Fruit fly (Drosophila melanogaster) whole organism, embryonic: ENCODE measurements around the gene CG4661.

Experiments
- Asciz ChIP-seq: fragments of 200-800 bp; sonication (Bioruptor generic); optimal IDR thresholded peaks from 2 replicates; lab custom pipeline; 2017; ENCODE audit warnings: missing biosample characterization, mild to moderate bottlenecking, missing genetic modification characterization, missing genetic modification reagents
- CG11696 ChIP-seq: fragments of 200-800 bp; sonication (Bioruptor generic); IDR thresholded peaks from 2 replicates; pipeline ENCODE4 v1.3.6; 2022; ENCODE audit warnings: missing biosample characterization, missing genetic modification characterization
- CG12299 ChIP-seq: fragments of 200-800 bp; sonication (Bioruptor generic); optimal IDR thresholded peaks from 2 replicates; lab custom pipeline; 2018; ENCODE audit warnings: missing biosample characterization, mild to moderate bottlenecking, missing genetic modification characterization
- CG13894 ChIP-seq: fragments of 200-800 bp; sonication (Bioruptor generic); optimal IDR thresholded peaks from 3 replicates; lab custom pipeline; 2018; ENCODE audit warnings: missing biosample characterization, mild to moderate bottlenecking, missing genetic modification characterization, moderate library complexity
- CG2889 ChIP-seq: fragments of 200-800 bp; sonication (Bioruptor generic); IDR thresholded peaks from 3 replicates; pipeline ENCODE4 v1.3.6; 2022; ENCODE audit warnings: missing biosample characterization, missing genetic modification characterization
- CG6765 ChIP-seq: fragments of 200-800 bp; sonication (Bioruptor generic); optimal IDR thresholded peaks from 3 replicates; lab custom pipeline; 2017; ENCODE audit warnings: missing biosample characterization, mild to moderate bottlenecking, missing genetic modification characterization
- CG8765 ChIP-seq: fragments of 200-800 bp; sonication (Bioruptor generic); IDR thresholded peaks from 2 replicates; pipeline ENCODE4 v1.3.6; 2022; ENCODE audit warnings: missing biosample characterization, missing genetic modification characterization
- Deaf1 ChIP-seq: fragments of 200-800 bp; optimal IDR thresholded peaks from 3 replicates; lab custom pipeline; 2019; ENCODE audit warnings: missing biosample characterization, mild to moderate bottlenecking, missing genetic modification characterization, moderate library complexity
- Dfd ChIP-seq, 2 experiments: fragments of >200 bp; optimal IDR thresholded peaks; 2 replicates each; lab custom pipeline; 2017; ENCODE audit warnings: missing biosample characterization in 2 of 2, missing genetic modification characterization in 2 of 2
- Ets65A ChIP-seq: fragments of 200-800 bp; sonication (Bioruptor generic); peaks from one replicate; lab custom pipeline; 2016; ENCODE audit warnings: missing biosample characterization, missing genetic modification characterization
- HmgD ChIP-seq: fragments of 200-800 bp; sonication (Bioruptor generic); optimal IDR thresholded peaks from 3 replicates; lab custom pipeline; 2016; ENCODE audit warnings: missing biosample characterization, missing genetic modification characterization
- Hmr ChIP-seq: fragments of 200-800 bp; sonication (Bioruptor generic); optimal IDR thresholded peaks from 3 replicates; lab custom pipeline; 2017; ENCODE audit warnings: mild to moderate bottlenecking, missing biosample characterization, missing genetic modification reagents, missing genetic modification characterization
- Hr39 ChIP-seq: fragments of >200 bp; optimal IDR thresholded peaks from 2 replicates; lab custom pipeline; 2017
- Hr78 ChIP-seq, 2 experiments: fragments of 200-800 bp in 1 of 2; fragments of >200 bp in 1 of 2; sonication (Bioruptor generic) in 1 of 2; optimal IDR thresholded peaks; 2 replicates each; lab custom pipeline; 2017 to 2019; ENCODE audit warnings: missing biosample characterization in 2 of 2, missing genetic modification characterization in 2 of 2, mild to moderate bottlenecking in 1 of 2, moderate library complexity in 1 of 2
- Mad ChIP-seq: fragments of 200-800 bp; sonication (Bioruptor generic); optimal IDR thresholded peaks from 2 replicates; lab custom pipeline; 2016; ENCODE audit warnings: missing biosample characterization, missing genetic modification characterization
- Nf-YC ChIP-seq: fragments of 200-800 bp; optimal IDR thresholded peaks from 3 replicates; lab custom pipeline; 2019; ENCODE audit warnings: missing biosample characterization, mild to moderate bottlenecking, missing genetic modification characterization, moderate library complexity
- TFAM ChIP-seq: fragments of 200-800 bp; sonication (Bioruptor generic); optimal IDR thresholded peaks from 2 replicates; lab custom pipeline; 2017; ENCODE audit warnings: missing biosample characterization, missing genetic modification characterization, inconsistent platforms
- abd-A ChIP-seq: fragments of 200-800 bp; sonication (Bioruptor generic); optimal IDR thresholded peaks from 3 replicates; lab custom pipeline; 2019; ENCODE audit warnings: missing biosample characterization, mild to moderate bottlenecking, missing genetic modification characterization, moderate library complexity
- az2 ChIP-seq: fragments of 200-800 bp; sonication (Bioruptor generic); optimal IDR thresholded peaks from 3 replicates; lab custom pipeline; 2016; ENCODE audit warnings: missing biosample characterization, missing genetic modification characterization
- caup ChIP-seq: fragments of 200-800 bp; sonication (Bioruptor generic); optimal IDR thresholded peaks from 3 replicates; lab custom pipeline; 2017; ENCODE audit warnings: missing biosample characterization, mild to moderate bottlenecking, missing genetic modification characterization, moderate library complexity; ENCODE audit not compliant: severe bottlenecking
- danr ChIP-seq: fragments of 200-800 bp; sonication (Bioruptor generic); IDR thresholded peaks from 2 replicates; pipeline ENCODE4 v1.3.6; 2022; ENCODE audit warnings: missing biosample characterization, missing genetic modification characterization
- dati ChIP-seq: fragments of 200-800 bp; sonication (Bioruptor generic); IDR thresholded peaks from 2 replicates; pipeline ENCODE4 v1.3.6; 2022; ENCODE audit warnings: missing biosample characterization, missing genetic modification characterization
- ems ChIP-seq: fragments of 200-800 bp; sonication (Bioruptor generic); optimal IDR thresholded peaks from 3 replicates; lab custom pipeline; 2016; ENCODE audit warnings: missing biosample characterization, missing genetic modification characterization
- gsb-n ChIP-seq: fragments of 200-800 bp; sonication (Bioruptor generic); optimal IDR thresholded peaks from 3 replicates; lab custom pipeline; 2018; ENCODE audit warnings: missing biosample characterization, mild to moderate bottlenecking, missing genetic modification characterization
- nau ChIP-seq: fragments of 200-800 bp; sonication (Bioruptor generic); optimal IDR thresholded peaks from 3 replicates; lab custom pipeline; 2017; ENCODE audit warnings: missing biosample characterization, mild to moderate bottlenecking, missing genetic modification characterization, missing genetic modification reagents
- nerfin-2 ChIP-seq: fragments of 200-800 bp; sonication (Bioruptor generic); IDR thresholded peaks from 2 replicates; pipeline ENCODE4 v1.3.6; 2022; ENCODE audit warnings: missing biosample characterization, missing genetic modification characterization; ENCODE audit not compliant: partially characterized antibody
- seq ChIP-seq: fragments of 200-800 bp; sonication (Bioruptor generic); IDR thresholded peaks from 2 replicates; pipeline ENCODE4 v1.3.6; 2022; ENCODE audit warnings: missing biosample characterization, missing genetic modification characterization
- sisA ChIP-seq: fragments of 200-800 bp; sonication (Bioruptor generic); IDR thresholded peaks from 2 replicates; pipeline ENCODE4 v1.3.6; 2022; ENCODE audit warnings: missing biosample characterization, missing genetic modification characterization
- stwl ChIP-seq: fragments of 200-800 bp; sonication (Bioruptor generic); optimal IDR thresholded peaks from 3 replicates; lab custom pipeline; 2018; ENCODE audit warnings: missing biosample characterization, mild to moderate bottlenecking, missing genetic modification characterization, moderate library complexity
- wor ChIP-seq: fragments of 200-800 bp; sonication (Bioruptor generic); IDR thresholded peaks from 2 replicates; pipeline ENCODE4 v1.3.6; 2022; ENCODE audit warnings: missing biosample characterization, missing genetic modification characterization
- zfh2 ChIP-seq: fragments of 200-800 bp; sonication (Bioruptor generic); optimal IDR thresholded peaks from 2 replicates; lab custom pipeline; 2016; ENCODE audit warnings: missing biosample characterization, missing genetic modification characterization

CG4661 gene

DNA sequence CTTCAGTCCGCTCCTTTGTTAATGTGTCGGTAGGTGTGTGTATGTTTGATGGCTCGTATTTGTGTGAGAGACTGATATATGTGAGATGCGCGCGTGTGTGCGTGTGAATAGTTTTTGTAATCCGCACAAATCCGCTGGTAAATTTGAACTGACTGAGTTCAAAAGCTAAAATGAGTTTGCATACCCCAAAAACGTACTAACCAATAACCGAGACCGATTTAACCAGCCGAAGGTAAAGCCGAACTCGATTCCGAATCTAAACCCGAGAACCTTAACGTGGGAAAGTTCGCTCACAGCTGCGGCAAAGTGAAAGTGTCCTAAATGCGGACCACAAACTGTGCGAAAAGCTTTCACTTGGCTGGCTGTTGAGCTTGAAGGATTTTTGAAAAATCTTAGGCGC, 11.1 kb upstream of the CG4661 start:
- TF ChIP-seq Deaf1 (tag; lab: Kevin White, UChicago), result peak; percentile 90
- no peak for TF ChIP-seq TFAM (GFP tag; lab: Kevin White, UChicago)
- TF ChIP-seq nerfin-2 (GFP tag; lab: Robert Waterston, UW), result no peak
- peak; percentile 38 for TF ChIP-seq CG13894
- peak; percentile 39 for TF ChIP-seq abd-A (tag; lab: Kevin White, UChicago)
- no peak for TF ChIP-seq nau (GFP tag; lab: Kevin White, UChicago)

DNA sequence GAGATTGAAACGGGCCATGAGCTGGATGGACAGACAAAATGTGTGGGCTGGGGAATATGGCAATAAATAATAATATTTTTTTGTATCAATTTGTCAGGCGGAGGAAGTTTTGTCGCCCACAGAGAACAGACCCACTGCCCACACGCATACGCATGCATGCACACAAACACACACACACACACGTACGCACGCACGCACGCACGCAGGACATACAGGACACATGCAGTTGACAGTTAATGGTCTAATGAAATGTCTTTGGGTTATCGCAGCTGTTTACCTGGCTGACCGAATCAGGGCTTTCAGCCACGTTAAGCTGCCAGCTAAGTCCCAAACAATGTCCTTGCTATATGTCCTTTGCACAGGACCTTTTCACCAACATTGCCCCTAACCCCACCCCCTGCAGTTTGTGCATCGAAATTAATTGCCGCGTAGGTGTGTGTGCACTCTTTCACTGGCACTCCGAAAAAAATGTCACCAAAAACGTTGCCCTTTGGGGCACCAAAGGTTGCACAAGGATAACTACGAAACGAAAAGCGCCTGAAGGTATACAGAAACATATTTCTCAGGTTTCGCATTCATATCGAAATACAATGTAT, 15.6 kb downstream of the CG4661 start:
- no peak for TF ChIP-seq ems (GFP tag; lab: Kevin White, UChicago)
- peak; percentile 99 for TF ChIP-seq Hr39 (lab: Kevin White, UChicago)
- no peak for TF ChIP-seq CG8765 (GFP tag; lab: Robert Waterston, UW)
- TF ChIP-seq Dfd (GFP tag; optimal IDR thresholded peaks at IDR 0.05; lab: Kevin White, UChicago), result peak in 1 of 2 experiments; percentile 92

DNA sequence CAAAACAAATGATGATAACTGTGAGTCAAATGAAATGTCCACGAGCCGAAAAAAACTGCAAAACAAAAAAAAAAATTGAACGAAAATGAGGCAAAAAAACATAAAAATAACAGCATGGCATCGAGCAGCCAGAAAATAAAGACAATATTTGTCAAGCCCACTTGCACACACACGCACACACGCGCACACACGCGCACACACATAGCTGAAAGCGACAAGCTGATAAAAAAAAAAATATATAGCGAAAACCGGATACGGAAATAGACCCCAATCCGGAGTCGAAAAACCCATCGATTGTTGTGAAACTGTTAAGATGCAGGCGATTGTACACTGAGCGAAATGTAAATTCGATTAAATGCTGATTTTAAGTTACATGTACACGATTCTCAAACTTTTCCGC, 17.5 kb downstream of the CG4661 start:
- TF ChIP-seq Ets65A (GFP tag; lab: Kevin White, UChicago) (peak; percentile 62), CG2889 (GFP tag; lab: Robert Waterston, UW) (no peak), danr (GFP tag; lab: Robert Waterston, UW) (no peak), Hr39 (lab: Kevin White, UChicago) (peak; percentile 96), CG12299 (tag; lab: Kevin White, UChicago) (no peak), Nf-YC (tag; lab: Kevin White, UChicago) (no peak)

DNA sequence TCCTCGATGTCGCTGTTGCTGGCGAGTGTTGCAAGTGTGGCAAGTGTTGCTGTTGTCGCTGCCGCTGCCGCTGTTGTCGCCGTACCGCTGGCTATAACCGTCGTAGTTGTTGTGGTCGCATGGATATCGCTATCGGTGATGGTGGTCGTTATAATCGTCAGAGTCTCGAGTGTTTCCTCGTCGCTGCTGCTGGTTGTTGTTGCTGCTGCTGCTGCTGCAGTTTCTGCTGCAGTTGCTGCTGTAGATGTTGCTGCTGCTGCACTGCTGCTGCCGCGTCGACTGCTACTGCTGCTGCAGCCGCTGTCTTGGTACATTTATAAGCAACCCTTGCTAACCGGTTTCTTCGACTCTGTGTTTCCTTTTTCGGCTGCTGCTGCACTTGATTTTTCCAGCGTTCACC, 26.2 kb downstream of the CG4661 start:
- TF ChIP-seq zfh2 (GFP tag; lab: Kevin White, UChicago) (no peak), Hr78 (GFP tag; optimal IDR thresholded peaks at IDR 0.05; lab: Kevin White, UChicago) (no peak), dati (GFP tag; lab: Robert Waterston, UW) (no peak), wor (GFP tag; lab: Robert Waterston, UW) (no peak), caup (GFP tag; lab: Kevin White, UChicago) (no peak), Hmr (GFP tag; lab: Kevin White, UChicago) (no peak), gsb-n (tag; lab: Kevin White, UChicago) (no peak), CG6765 (no peak), CG11696 (GFP tag; lab: Robert Waterston, UW) (no peak), sisA (GFP tag; lab: Robert Waterston, UW) (no peak), abd-A (tag; lab: Kevin White, UChicago) (no peak), HmgD (no peak), Asciz (GFP tag; lab: Kevin White, UChicago) (no peak), seq (GFP tag; lab: Robert Waterston, UW) (no peak), az2 (no peak)

DNA sequence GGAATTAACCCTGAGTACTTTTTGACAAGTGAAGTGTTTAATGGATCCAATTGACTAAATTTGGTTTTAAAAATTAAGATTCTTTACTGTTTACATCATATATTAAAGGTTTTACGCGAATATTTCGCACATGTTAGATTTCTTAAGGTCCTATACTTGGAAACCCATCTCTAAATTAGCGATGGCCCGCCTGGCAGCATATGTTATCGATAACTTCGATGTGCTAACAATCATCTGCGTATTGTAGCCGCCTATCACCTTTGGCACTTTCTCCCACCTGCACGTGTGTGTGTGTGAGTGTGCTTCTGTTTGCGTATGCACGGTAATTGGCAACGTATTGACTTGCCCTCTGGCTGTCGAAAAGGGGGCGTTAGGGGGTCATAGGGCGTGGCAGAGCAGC, 36.0 kb downstream of the CG4661 start:
- TF ChIP-seq stwl (tag; lab: Kevin White, UChicago) (peak; percentile 91), Mad (no peak)
